Fruit fly (Drosophila melanogaster): ENCODE data around the gene thoc7.

thoc7 gene

dm6 chr3L:217480-218118 lies 5.1 kb upstream of the thoc7 start, which contains the start of gene CG13877:
TSS of gene CG13877 (plus strand) at chr3L:218068.
- no peak for TF ChIP-seq CG17801 (GFP tag; optimal IDR thresholded peaks at IDR 0.05; ENCODE audit: partially characterized antibody)

- no peak for TF ChIP-seq CG17801 (GFP tag; optimal IDR thresholded peaks at IDR 0.05; ENCODE audit: partially characterized antibody)
These were observed 3.8 kb upstream of the thoc7 start, which contains the start of gene Kaz1-ORFB for dm6 chr3L:216325-216724. TSS of gene Kaz1-ORFB (plus strand) at chr3L:216625.

- TF ChIP-seq CG17801 (GFP tag; optimal IDR thresholded peaks at IDR 0.05; ENCODE audit: partially characterized antibody): peak; percentile 40
These were observed 1.3 kb downstream of the thoc7 start, which contains the start of gene Prp4k for dm6 chr3L:211200-211599. TSS of gene Prp4k (minus strand) at chr3L:211457.

- peak; percentile 99 for TF ChIP-seq CG17801 (GFP tag; optimal IDR thresholded peaks at IDR 0.05; ENCODE audit: partially characterized antibody)
These were observed 6.7 kb downstream of the thoc7 start, which contains the start of the genes Gk1 and CG13876 for dm6 chr3L:205723-206284. TSS of gene Gk1 (minus strand) at chr3L:205844. TSS of gene CG13876 (plus strand) at chr3L:206134.

- TF ChIP-seq CG17801 (GFP tag; optimal IDR thresholded peaks at IDR 0.05; ENCODE audit: partially characterized antibody): no peak
These were observed 8.9 kb downstream of the thoc7 start, which contains the start of gene NitFhit for dm6 chr3L:203536-204135. TSS of gene NitFhit (plus strand) at chr3L:203730.

dm6 chr3L:199754-200596 lies 12.5 kb downstream of the thoc7 start, which contains the start of the genes rno and mri:
TSS of gene rno (minus strand) at chr3L:199762.
TSS of gene mri (plus strand) at chr3L:200174.
- TF ChIP-seq CG17801 (GFP tag; optimal IDR thresholded peaks at IDR 0.05; ENCODE audit: partially characterized antibody): peak; percentile 76

dm6 chr3L:199050-199745 lies 13.3 kb downstream of the thoc7 start:
- TF ChIP-seq CG17801 (GFP tag; optimal IDR thresholded peaks at IDR 0.05; ENCODE audit: partially characterized antibody): no peak

dm6 chr3L:184251-184650 lies 28.2 kb downstream of the thoc7 start, which contains the start of the genes CG34140, Mkp and Mtch:
TSS of gene CG34140 (minus strand) at chr3L:184424.
TSS of gene Mkp (minus strand) at chr3L:184540.
TSS of gene Mtch (plus strand) at chr3L:184626.
- TF ChIP-seq CG17801 (GFP tag; optimal IDR thresholded peaks at IDR 0.05; ENCODE audit: partially characterized antibody): peak; percentile 87

dm6 chr3L:180262-180543 lies 32.3 kb downstream of the thoc7 start:
- TF ChIP-seq CG17801 (GFP tag; optimal IDR thresholded peaks at IDR 0.05; ENCODE audit: partially characterized antibody): peak; percentile 16

- no peak for TF ChIP-seq CG17801 (GFP tag; optimal IDR thresholded peaks at IDR 0.05; ENCODE audit: partially characterized antibody)
These were observed 32.8 kb downstream of the thoc7 start, which contains the start of gene CG13875 for dm6 chr3L:179490-180261. TSS of gene CG13875 (plus strand) at chr3L:179923.

- no peak for TF ChIP-seq CG17801 (GFP tag; optimal IDR thresholded peaks at IDR 0.05; ENCODE audit: partially characterized antibody)
These were observed 33.5 kb downstream of the thoc7 start, which contains the start of gene Vdup1 for dm6 chr3L:178913-179488. TSS of gene Vdup1 (minus strand) at chr3L:178963.

- no peak for TF ChIP-seq CG17801 (GFP tag; optimal IDR thresholded peaks at IDR 0.05; ENCODE audit: partially characterized antibody)
These were observed 34.0 kb downstream of the thoc7 start for dm6 chr3L:178445-178844.

- no peak for TF ChIP-seq CG17801 (GFP tag; optimal IDR thresholded peaks at IDR 0.05; ENCODE audit: partially characterized antibody)
These were observed 34.5 kb downstream of the thoc7 start for dm6 chr3L:177938-178337.
